Fruit fly (Drosophila melanogaster) S2 (cell line): ENCODE measurements around the gene Tnpo-SR.

ENCODE experiments used
- CG8478 ChIP-seq: fragments of >200 bp; optimal IDR thresholded peaks from 2 replicates; lab custom pipeline; 2018
- CTCF ChIP-seq, 2 experiments: fragments of >200 bp; optimal IDR thresholded peaks; 2 replicates each; lab custom pipeline; 2018

dm6 chr2L:2782790-2783189 lies 23.1 kb downstream of the Tnpo-SR start:
- no peak for TF ChIP-seq CTCF (optimal IDR thresholded peaks at IDR 0.05; lab: Kevin White, UChicago)
- no peak for TF ChIP-seq CG8478 (lab: Kevin White, UChicago)
